Fruit fly (Drosophila melanogaster) whole organism: ENCODE data around the gene CG3566.

Experiments used
- CG8478 ChIP-seq: fragments of >200 bp; optimal IDR thresholded peaks from 2 replicates; lab custom pipeline; 2018; ENCODE audit warnings: inconsistent platforms
- Dll ChIP-seq: fragments of >200 bp; optimal IDR thresholded peaks from 2 replicates; lab custom pipeline; 2017
- pan ChIP-seq: fragments of >200 bp; optimal IDR thresholded peaks from 2 replicates; lab custom pipeline; 2017
- psq ChIP-seq: fragments of >200 bp; optimal IDR thresholded peaks from 2 replicates; lab custom pipeline; 2017
- usp ChIP-seq: fragments of >200 bp; optimal IDR thresholded peaks from 2 replicates; lab custom pipeline; 2017; ENCODE audit warnings: missing biosample characterization, missing genetic modification characterization, mixed read lengths

DNA sequence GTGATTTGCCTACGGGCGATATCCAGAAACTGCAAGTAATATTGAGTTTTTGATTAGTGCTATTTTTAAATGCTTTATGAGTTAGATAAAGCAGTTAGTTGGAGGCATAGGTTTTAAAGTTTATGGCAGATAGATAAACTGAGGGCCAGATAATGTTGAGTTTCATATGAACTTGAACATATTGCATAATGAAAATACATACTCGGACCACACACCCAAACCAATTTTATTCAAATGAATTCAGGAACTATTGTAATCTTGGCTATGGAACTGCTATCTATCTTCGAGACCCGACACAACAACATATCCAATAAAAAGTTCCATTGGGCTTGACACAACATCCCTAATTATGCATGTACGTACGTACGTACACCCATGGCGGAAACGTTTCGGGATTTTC, 16.8 kb downstream of the CG3566 start:
- TF ChIP-seq usp (GFP tag; lab: Kevin White, UChicago) (no peak), psq (lab: Kevin White, UChicago) (no peak), pan (no peak), CG8478 (lab: Kevin White, UChicago) (no peak), Dll (no peak)
